Fruit fly (Drosophila melanogaster) whole organism, adult: ENCODE results near the gene Abd-B.

ENCODE experiments used
- CG11617 ChIP-seq: fragments of 200-800 bp; sonication (Bioruptor generic); optimal IDR thresholded peaks from 2 replicates; lab custom pipeline; 2017; ENCODE audit warnings: mild to moderate bottlenecking, missing biosample characterization, missing genetic modification reagents, missing genetic modification characterization
- CG14711 ChIP-seq: fragments of 200-800 bp; sonication (Bioruptor generic); optimal IDR thresholded peaks from 2 replicates; lab custom pipeline; 2018; ENCODE audit warnings: missing biosample characterization, mild to moderate bottlenecking, missing genetic modification characterization, moderate library complexity
- CG1620 ChIP-seq: fragments of 200-800 bp; sonication (Bioruptor generic); optimal IDR thresholded peaks from 2 replicates; lab custom pipeline; 2016; ENCODE audit warnings: missing biosample characterization, missing genetic modification characterization
- CG33017 ChIP-seq: fragments of 200-800 bp; sonication (Bioruptor generic); optimal IDR thresholded peaks from 2 replicates; lab custom pipeline; 2018; ENCODE audit warnings: missing biosample characterization, mild to moderate bottlenecking, missing genetic modification characterization, moderate library complexity
- CG5204 ChIP-seq: fragments of 200-800 bp; sonication (Bioruptor generic); optimal IDR thresholded peaks from 2 replicates; lab custom pipeline; 2016; ENCODE audit warnings: missing biosample characterization, missing genetic modification characterization
- CG7045 ChIP-seq: fragments of 200-800 bp; sonication (Bioruptor generic); optimal IDR thresholded peaks from 2 replicates; lab custom pipeline; 2017; ENCODE audit warnings: missing biosample characterization, mild to moderate bottlenecking, missing genetic modification characterization
- CG7101 ChIP-seq: fragments of 200-800 bp; sonication (Bioruptor generic); optimal IDR thresholded peaks from 2 replicates; lab custom pipeline; 2018; ENCODE audit warnings: missing biosample characterization, mild to moderate bottlenecking, missing genetic modification characterization, moderate library complexity
- Clk ChIP-seq: fragments of 200-800 bp; sonication (Bioruptor generic); optimal IDR thresholded peaks from 2 replicates; lab custom pipeline; 2017; ENCODE audit warnings: missing biosample characterization, missing genetic modification characterization
- Crg-1 ChIP-seq: fragments of 200-800 bp; sonication (Bioruptor generic); optimal IDR thresholded peaks from 2 replicates; lab custom pipeline; 2016; ENCODE audit warnings: missing biosample characterization, missing genetic modification characterization
- Hr96 ChIP-seq: fragments of 200-800 bp; sonication (Bioruptor generic); optimal IDR thresholded peaks from 2 replicates; lab custom pipeline; 2016; ENCODE audit warnings: missing biosample characterization, missing genetic modification characterization
- Mnt ChIP-seq: fragments of 200-800 bp; sonication (Bioruptor generic); optimal IDR thresholded peaks from 2 replicates; lab custom pipeline; 2016; ENCODE audit warnings: missing biosample characterization, mild to moderate bottlenecking, missing genetic modification characterization
- cic ChIP-seq: fragments of 200-800 bp; sonication (Bioruptor generic); optimal IDR thresholded peaks from 2 replicates; lab custom pipeline; 2017; ENCODE audit warnings: missing biosample characterization, mild to moderate bottlenecking, missing genetic modification characterization, moderate library complexity
- kay ChIP-seq: fragments of 200-800 bp; sonication (Bioruptor generic); peaks from one replicate; lab custom pipeline; 2016; ENCODE audit warnings: missing biosample characterization, missing genetic modification characterization, borderline replicate concordance
- ovo ChIP-seq: fragments of 200-800 bp; sonication (Bioruptor generic); optimal IDR thresholded peaks from 2 replicates; lab custom pipeline; 2016; ENCODE audit warnings: missing biosample characterization, missing genetic modification characterization

- TF ChIP-seq CG7101 (tag; lab: Kevin White, UChicago), result no peak
- TF ChIP-seq CG1620, result no peak
- TF ChIP-seq Crg-1 (GFP tag; lab: Kevin White, UChicago), result no peak
- TF ChIP-seq kay (GFP tag; lab: Kevin White, UChicago), result peak; percentile 79
- no peak for TF ChIP-seq CG7045 (GFP tag; lab: Kevin White, UChicago)
- TF ChIP-seq ovo (GFP tag; lab: Kevin White, UChicago), result no peak
- no peak for TF ChIP-seq CG5204
- no peak for TF ChIP-seq cic (GFP tag; lab: Kevin White, UChicago)
- no peak for TF ChIP-seq CG11617 (GFP tag; lab: Kevin White, UChicago)
- TF ChIP-seq CG14711 (tag; lab: Kevin White, UChicago), result no peak
- TF ChIP-seq CG33017 (tag; lab: Kevin White, UChicago), result no peak
- no peak for TF ChIP-seq Mnt (GFP tag; lab: Kevin White, UChicago)
- TF ChIP-seq Hr96, result no peak
- TF ChIP-seq Clk (GFP tag; lab: Kevin White, UChicago), result no peak
Measured at dm6 chr3R:16985547-16985946, 13.5 kb upstream of the Abd-B start.
